Worm (Caenorhabditis elegans): ENCODE measurements around the gene nhr-121.
A peak's percentile ranks its signal among the peaks of the same experiment; 100 is the strongest.

nhr-121 gene

ce11 chrIII:2494717-2495116 lies 40.1 kb upstream of the nhr-121 start (continued):
- peak; percentile 63; the same call in 1 of the 2 replicates for TF ChIP-seq nfyb-1 (GFP tag; IDR thresholded peaks at IDR 0.05)

ce11 chrIII:2487046-2487760 lies 32.6 kb upstream of the nhr-121 start, which contains the start of gene Y54F10AL.1:
Gene Y54F10AL.1 (plus strand): TSS chrIII:2487710.
- TF ChIP-seq efl-1 (GFP tag; optimal IDR thresholded peaks at IDR 0.05), result peak; percentile 6
- 0 out of 2 replicates have a peak, but pooled peaks have one; percentile 40 for TF ChIP-seq ekl-4 (GFP tag; IDR thresholded peaks at IDR 0.05)
- TF ChIP-seq dpff-1 (tag; optimal IDR thresholded peaks at IDR 0.05), result no peak
- no peak for TF ChIP-seq B0035.1 (tag; optimal IDR thresholded peaks at IDR 0.05)
- TF ChIP-seq snpc-4 (GFP tag; optimal IDR thresholded peaks at IDR 0.05), result no peak
- TF ChIP-seq snpc-4 (tag; optimal IDR thresholded peaks at IDR 0.05), result peak in 1 of 4 experiments; percentile 38
- 0 out of 2 replicates have a peak, but pooled peaks have one; percentile 36 for TF ChIP-seq attf-3 (GFP tag; conservative IDR thresholded peaks at IDR 0.05)
- TF ChIP-seq F52B5.7 (tag; optimal IDR thresholded peaks at IDR 0.05), result no peak
- peak; percentile 50 for TF ChIP-seq F33H1.4 (GFP tag; IDR thresholded peaks at IDR 0.05)
- peak; percentile 35; the same call in 1 of the 2 replicates for TF ChIP-seq mcd-1 (GFP tag; IDR thresholded peaks at IDR 0.05)
- peak; percentile 23 for TF ChIP-seq lsl-1 (GFP tag; optimal IDR thresholded peaks at IDR 0.05)
- peak; percentile 45; the same call in 1 of the 2 replicates for TF ChIP-seq madf-6 (GFP tag; IDR thresholded peaks at IDR 0.05)

ce11 chrIII:2482754-2483153 lies 28.1 kb upstream of the nhr-121 start:
- TF ChIP-seq zim-3 (tag; optimal IDR thresholded peaks at IDR 0.05) (no peak), Y53G8AR.9 (GFP tag; conservative IDR thresholded peaks at IDR 0.05) (no peak), Y53F4B.3 (GFP tag; IDR thresholded peaks at IDR 0.05) (no peak), let-526 (GFP tag; IDR thresholded peaks at IDR 0.05) (no peak), C06A6.2 (GFP tag; conservative IDR thresholded peaks at IDR 0.05) (no peak), snpc-1.3 (tag; optimal IDR thresholded peaks at IDR 0.05; ENCODE audit: insufficient read depth) (no peak), lsl-1 (GFP tag; optimal IDR thresholded peaks at IDR 0.05) (no peak), attf-3 (GFP tag; conservative IDR thresholded peaks at IDR 0.05) (no peak), zfh-2 (GFP tag; conservative IDR thresholded peaks at IDR 0.05) (no peak), ztf-25 (GFP tag; IDR thresholded peaks at IDR 0.05) (no peak), hmg-1.2 (GFP tag; IDR thresholded peaks at IDR 0.05) (no peak), ceh-91 (GFP tag; IDR thresholded peaks at IDR 0.05) (no peak), hlh-12 (tag; optimal IDR thresholded peaks at IDR 0.05) (no peak), D2030.7 (GFP tag; IDR thresholded peaks at IDR 0.05) (no peak), rpc-1 (optimal IDR thresholded peaks at IDR 0.05) (no peak), rpc-1 (tag; optimal IDR thresholded peaks at IDR 0.05) (no peak), rcor-1 (GFP tag; IDR thresholded peaks at IDR 0.05) (no peak), F10E7.11 (tag; optimal IDR thresholded peaks at IDR 0.05) (no peak), F23B12.7 (tag; optimal IDR thresholded peaks at IDR 0.05; ENCODE audit: insufficient read depth) (no peak)

- TF ChIP-seq F33H1.4 (GFP tag; IDR thresholded peaks at IDR 0.05) (peak; percentile 51; the same call in 1 of the 2 replicates), ztf-25 (GFP tag; IDR thresholded peaks at IDR 0.05) (no peak)
Measured at ce11 chrIII:2482171-2482570, 27.6 kb upstream of the nhr-121 start.

ce11 chrIII:2478605-2479004 lies 24.0 kb upstream of the nhr-121 start:
- TF ChIP-seq aptf-2 (GFP tag; conservative IDR thresholded peaks at IDR 0.05) (no peak), rec-8 (tag; optimal IDR thresholded peaks at IDR 0.05) (no peak), lin-35 (GFP tag; optimal IDR thresholded peaks at IDR 0.05) (no peak), pha-4 (tag; optimal IDR thresholded peaks at IDR 0.05) (no peak), snpc-1.1 (tag; optimal IDR thresholded peaks at IDR 0.05; ENCODE audit: insufficient read depth) (no peak), nhr-179 (tag; optimal IDR thresholded peaks at IDR 0.05) (no peak), madf-6 (GFP tag; IDR thresholded peaks at IDR 0.05) (no peak), zim-3 (tag; optimal IDR thresholded peaks at IDR 0.05) (no peak), egl-44 (GFP tag; IDR thresholded peaks at IDR 0.05) (no peak)

Data from whole organism, young adult.